In the genomic region with DNA sequence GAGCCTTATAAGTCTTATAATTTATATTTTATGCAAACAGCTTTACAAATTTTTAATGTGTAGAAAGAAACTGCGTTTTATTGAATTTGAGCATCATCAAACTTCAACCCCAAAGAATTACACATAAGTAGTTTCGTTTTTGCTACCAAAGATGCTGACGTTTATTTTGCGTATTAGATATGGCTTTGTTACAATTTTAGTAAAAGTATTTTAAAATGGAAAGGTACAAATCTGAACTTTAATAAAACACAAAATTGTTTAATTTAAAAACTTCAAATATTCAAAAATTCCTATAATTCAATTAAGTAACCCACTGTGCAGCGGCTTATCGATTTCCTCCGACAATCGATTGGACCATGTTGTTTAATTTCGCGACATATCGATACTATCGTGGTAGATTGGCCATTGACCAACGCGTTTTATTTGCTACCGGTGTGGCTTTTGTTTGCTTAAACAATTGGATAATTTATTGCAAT, we compare ENCODE assay signal across 5 fruit fly cellular contexts.
TF ChIP-seq lines count a peak whose summit lies in the region.

A gene (plus strand): TSS at position 382 of the 476 bp plus-strand sequence.

- no peak for TF ChIP-seq CTCF in whole organism, embryonic (GFP tag; optimal IDR thresholded peaks at IDR 0.05; lab: Kevin White, UChicago)

TF ChIP-seq in whole organism, adult, 20 proteins besides CTCF, POLR2A, EP300 and RAD21 (continues in another document):
- peak; percentile 21 for TF ChIP-seq Mnt (GFP tag; optimal IDR thresholded peaks at IDR 0.05; lab: Kevin White, UChicago)
- TF ChIP-seq Crg-1 (GFP tag; optimal IDR thresholded peaks at IDR 0.05; lab: Kevin White, UChicago): no peak
- peak; percentile 93 for TF ChIP-seq kay (GFP tag; lab: Kevin White, UChicago; ENCODE audit: borderline replicate concordance)
- TF ChIP-seq CG11617 (GFP tag; optimal IDR thresholded peaks at IDR 0.05; lab: Kevin White, UChicago): peak; percentile 71
- peak; percentile 58 for TF ChIP-seq CG33017 (tag; optimal IDR thresholded peaks at IDR 0.05; lab: Kevin White, UChicago)
- TF ChIP-seq CG12768 (GFP tag; optimal IDR thresholded peaks at IDR 0.05; lab: Kevin White, UChicago): peak; percentile 67
- TF ChIP-seq tj (GFP tag; optimal IDR thresholded peaks at IDR 0.05; lab: Kevin White, UChicago): peak; percentile 29
- TF ChIP-seq CG5204 (GFP tag; optimal IDR thresholded peaks at IDR 0.05; lab: Kevin White, UChicago): no peak
- TF ChIP-seq Hr96 (GFP tag; optimal IDR thresholded peaks at IDR 0.05; lab: Kevin White, UChicago): peak; percentile 68
- peak; percentile 64 for TF ChIP-seq CG7101 (tag; optimal IDR thresholded peaks at IDR 0.05; lab: Kevin White, UChicago)
- no peak for TF ChIP-seq cnc (optimal IDR thresholded peaks at IDR 0.05; lab: Kevin White, UChicago)
- TF ChIP-seq toe (GFP tag; optimal IDR thresholded peaks at IDR 0.05; lab: Kevin White, UChicago): peak; percentile 76
- peak; percentile 76 for TF ChIP-seq CG7045 (GFP tag; optimal IDR thresholded peaks at IDR 0.05; lab: Kevin White, UChicago)
- peak; percentile 49 for TF ChIP-seq cic (GFP tag; optimal IDR thresholded peaks at IDR 0.05; lab: Kevin White, UChicago)
- peak; percentile 37 for TF ChIP-seq pad (GFP tag; optimal IDR thresholded peaks at IDR 0.05; lab: Kevin White, UChicago)
- TF ChIP-seq bab1 (GFP tag; optimal IDR thresholded peaks at IDR 0.05; lab: Kevin White, UChicago): peak; percentile 75
- no peak for TF ChIP-seq ovo (GFP tag; optimal IDR thresholded peaks at IDR 0.05; lab: Kevin White, UChicago)

TF ChIP-seq in whole organism, embryonic, 481 proteins besides CTCF, POLR2A, EP300 and RAD21 (continues in another document):
- TF ChIP-seq eyg (GFP tag; optimal IDR thresholded peaks at IDR 0.05; lab: Kevin White, UChicago) (peak; percentile 52), CG10274 (GFP tag; optimal IDR thresholded peaks at IDR 0.05; lab: Kevin White, UChicago) (no peak), CG18476 (GFP tag; optimal IDR thresholded peaks at IDR 0.05; lab: Kevin White, UChicago) (peak; percentile 85), CG10267 (tag; optimal IDR thresholded peaks at IDR 0.05; lab: Kevin White, UChicago) (peak; percentile 71), CG17359 (tag; optimal IDR thresholded peaks at IDR 0.05; lab: Kevin White, UChicago) (peak; percentile 54), Fer3 (tag; optimal IDR thresholded peaks at IDR 0.05; lab: Kevin White, UChicago) (peak; percentile 66), ab (GFP tag; optimal IDR thresholded peaks at IDR 0.05; lab: Kevin White, UChicago) (no peak), CG5245 (GFP tag; optimal IDR thresholded peaks at IDR 0.05; lab: Kevin White, UChicago) (peak; percentile 23), ham (GFP tag; IDR thresholded peaks at IDR 0.05; lab: Robert Waterston, UW) (no peak), run (tag; optimal IDR thresholded peaks at IDR 0.05; lab: Kevin White, UChicago) (peak; percentile 8), CG30431 (GFP tag; optimal IDR thresholded peaks at IDR 0.05; lab: Kevin White, UChicago) (no peak), rib (GFP tag; IDR thresholded peaks at IDR 0.05; lab: Robert Waterston, UW) (peak; percentile 56; the same call in 1 of the 2 replicates), CG17829 (tag; optimal IDR thresholded peaks at IDR 0.05; lab: Kevin White, UChicago) (peak; percentile 55), unc-4 (GFP tag; IDR thresholded peaks at IDR 0.05; lab: Robert Waterston, UW; ENCODE audit: partially characterized antibody) (peak; percentile 94), CG17912 (GFP tag; optimal IDR thresholded peaks at IDR 0.05; lab: Kevin White, UChicago) (no peak), Neu2 (GFP tag; optimal IDR thresholded peaks at IDR 0.05; lab: Kevin White, UChicago; ENCODE audit: borderline replicate concordance) (no peak), CG17385 (GFP tag; optimal IDR thresholded peaks at IDR 0.05; lab: Kevin White, UChicago) (peak; percentile 66)

TF ChIP-seq in whole organism, prepupa, 60 proteins besides CTCF, POLR2A, EP300 and RAD21 (continues in another document):
- TF ChIP-seq dac (GFP tag; optimal IDR thresholded peaks at IDR 0.05; lab: Kevin White, UChicago) (no peak), Smox (GFP tag; optimal IDR thresholded peaks at IDR 0.05; lab: Kevin White, UChicago) (peak; percentile 73), Sox15 (GFP tag; optimal IDR thresholded peaks at IDR 0.05; lab: Kevin White, UChicago) (no peak), Met (GFP tag; optimal IDR thresholded peaks at IDR 0.05; lab: Kevin White, UChicago) (peak; percentile 77), CG7368 (GFP tag; optimal IDR thresholded peaks at IDR 0.05; lab: Kevin White, UChicago) (peak; percentile 17), CG4318 (GFP tag; optimal IDR thresholded peaks at IDR 0.05; lab: Kevin White, UChicago) (peak; percentile 51), CG34406 (GFP tag; optimal IDR thresholded peaks at IDR 0.05; lab: Kevin White, UChicago) (peak; percentile 52), svp (GFP tag; lab: Kevin White, UChicago) (peak; percentile 90), CG15336 (GFP tag; IDR thresholded peaks at IDR 0.05; lab: Robert Waterston, UW) (peak; percentile 49; the same call in 1 of the 2 replicates), Blimp-1 (GFP tag; optimal IDR thresholded peaks at IDR 0.05; lab: Kevin White, UChicago) (no peak), Hr39 (GFP tag; optimal IDR thresholded peaks at IDR 0.05; lab: Kevin White, UChicago) (peak; percentile 52), cyc (GFP tag; optimal IDR thresholded peaks at IDR 0.05; lab: Kevin White, UChicago) (peak; percentile 62), Hr38 (GFP tag; optimal IDR thresholded peaks at IDR 0.05; lab: Kevin White, UChicago) (no peak), pdm3 (GFP tag; optimal IDR thresholded peaks at IDR 0.05; lab: Kevin White, UChicago) (peak; percentile 64), lz (GFP tag; optimal IDR thresholded peaks at IDR 0.05; lab: Kevin White, UChicago) (peak; percentile 51), Hr4 (GFP tag; optimal IDR thresholded peaks at IDR 0.05; lab: Kevin White, UChicago) (peak; percentile 77), Sox14 (GFP tag; optimal IDR thresholded peaks at IDR 0.05; lab: Kevin White, UChicago) (peak; percentile 70), spab (GFP tag; optimal IDR thresholded peaks at IDR 0.05; lab: Kevin White, UChicago) (no peak)

TF ChIP-seq in whole organism, pupa, 21 proteins besides CTCF, POLR2A, EP300 and RAD21 (continues in another document):
- TF ChIP-seq rn (GFP tag; IDR thresholded peaks at IDR 0.05; lab: Robert Waterston, UW) (no peak), CG9948 (tag; optimal IDR thresholded peaks at IDR 0.05; lab: Kevin White, UChicago) (peak; percentile 5), Snoo (tag; optimal IDR thresholded peaks at IDR 0.05; lab: Kevin White, UChicago) (peak; percentile 49), CG8301 (tag; optimal IDR thresholded peaks at IDR 0.05; lab: Kevin White, UChicago) (peak; percentile 58), CG34367 (tag; optimal IDR thresholded peaks at IDR 0.05; lab: Kevin White, UChicago) (peak; percentile 30), CG17806 (tag; optimal IDR thresholded peaks at IDR 0.05; lab: Kevin White, UChicago) (peak; percentile 44), Pif1B (GFP tag; optimal IDR thresholded peaks at IDR 0.05; lab: Kevin White, UChicago) (peak; percentile 45), CG4496 (GFP tag; IDR thresholded peaks at IDR 0.05; lab: Robert Waterston, UW) (peak; percentile 70), CG10348 (GFP tag; IDR thresholded peaks at IDR 0.05; lab: Robert Waterston, UW) (no peak), CG12605 (GFP tag; IDR thresholded peaks at IDR 0.05; lab: Robert Waterston, UW) (peak; percentile 53), CG15710 (tag; optimal IDR thresholded peaks at IDR 0.05; lab: Kevin White, UChicago) (peak; percentile 50), gl (tag; optimal IDR thresholded peaks at IDR 0.05; lab: Kevin White, UChicago) (no peak), Pif1A (GFP tag; optimal IDR thresholded peaks at IDR 0.05; lab: Kevin White, UChicago) (peak; percentile 78), CG8159 (tag; optimal IDR thresholded peaks at IDR 0.05; lab: Kevin White, UChicago) (peak; percentile 61), fd96Ca (GFP tag; IDR thresholded peaks at IDR 0.05; lab: Robert Waterston, UW) (no peak), CG32121 (GFP tag; IDR thresholded peaks at IDR 0.05; lab: Robert Waterston, UW) (peak; percentile 56; the same call in 1 of the 2 replicates), D1 (tag; optimal IDR thresholded peaks at IDR 0.05; lab: Kevin White, UChicago) (peak; percentile 39), CG13204 (GFP tag; optimal IDR thresholded peaks at IDR 0.05; lab: Kevin White, UChicago) (no peak), EcR (GFP tag; optimal IDR thresholded peaks at IDR 0.05; lab: Kevin White, UChicago) (peak; percentile 58), Ets98B (GFP tag; IDR thresholded peaks at IDR 0.05; lab: Robert Waterston, UW) (peak; percentile 37)

TF ChIP-seq in whole organism, wandering third instar larva, 38 proteins besides CTCF, POLR2A, EP300 and RAD21 (continues in another document):
- TF ChIP-seq CG32264 (GFP tag; optimal IDR thresholded peaks at IDR 0.05; lab: Kevin White, UChicago) (peak; percentile 8), tai (GFP tag; optimal IDR thresholded peaks at IDR 0.05; lab: Kevin White, UChicago) (peak; percentile 82), fru (GFP tag; optimal IDR thresholded peaks at IDR 0.05; lab: Kevin White, UChicago) (peak; percentile 74), ey (GFP tag; optimal IDR thresholded peaks at IDR 0.05; lab: Kevin White, UChicago) (peak; percentile 45), sage (GFP tag; optimal IDR thresholded peaks at IDR 0.05; lab: Kevin White, UChicago) (peak; percentile 32), psq (GFP tag; optimal IDR thresholded peaks at IDR 0.05; lab: Kevin White, UChicago) (peak; percentile 33), rgr (GFP tag; optimal IDR thresholded peaks at IDR 0.05; lab: Kevin White, UChicago) (peak; percentile 62), CG9705 (GFP tag; optimal IDR thresholded peaks at IDR 0.05; lab: Kevin White, UChicago) (peak; percentile 44), sv (GFP tag; optimal IDR thresholded peaks at IDR 0.05; lab: Kevin White, UChicago) (peak; percentile 64), pan (optimal IDR thresholded peaks at IDR 0.05; lab: Kevin White, UChicago) (no peak), HLH106 (tag; optimal IDR thresholded peaks at IDR 0.05; lab: Kevin White, UChicago) (peak; percentile 64), Dif (GFP tag; optimal IDR thresholded peaks at IDR 0.05; lab: Kevin White, UChicago; ENCODE audit: partially characterized antibody) (no peak), woc (GFP tag; optimal IDR thresholded peaks at IDR 0.05; lab: Kevin White, UChicago) (peak; percentile 84), Hr83 (GFP tag; optimal IDR thresholded peaks at IDR 0.05; lab: Kevin White, UChicago; ENCODE audit: poor library complexity, severe bottlenecking) (peak; percentile 40), Dfd (GFP tag; optimal IDR thresholded peaks at IDR 0.05; lab: Kevin White, UChicago) (no peak), dmrt93B (GFP tag; optimal IDR thresholded peaks at IDR 0.05; lab: Kevin White, UChicago) (no peak), N (GFP tag; optimal IDR thresholded peaks at IDR 0.05; lab: Kevin White, UChicago) (no peak), foxo (GFP tag; optimal IDR thresholded peaks at IDR 0.05; lab: Kevin White, UChicago) (peak; percentile 40 to 76), dsf (GFP tag; optimal IDR thresholded peaks at IDR 0.05; lab: Kevin White, UChicago; ENCODE audit: borderline replicate concordance) (peak; percentile 15), OdsH (GFP tag; optimal IDR thresholded peaks at IDR 0.05; lab: Kevin White, UChicago) (peak; percentile 28), CrebA (GFP tag; optimal IDR thresholded peaks at IDR 0.05; lab: Kevin White, UChicago; ENCODE audit: borderline replicate concordance) (no peak)
